Fruit fly (Drosophila melanogaster): ENCODE results near the gene Tim9b.

DNA sequence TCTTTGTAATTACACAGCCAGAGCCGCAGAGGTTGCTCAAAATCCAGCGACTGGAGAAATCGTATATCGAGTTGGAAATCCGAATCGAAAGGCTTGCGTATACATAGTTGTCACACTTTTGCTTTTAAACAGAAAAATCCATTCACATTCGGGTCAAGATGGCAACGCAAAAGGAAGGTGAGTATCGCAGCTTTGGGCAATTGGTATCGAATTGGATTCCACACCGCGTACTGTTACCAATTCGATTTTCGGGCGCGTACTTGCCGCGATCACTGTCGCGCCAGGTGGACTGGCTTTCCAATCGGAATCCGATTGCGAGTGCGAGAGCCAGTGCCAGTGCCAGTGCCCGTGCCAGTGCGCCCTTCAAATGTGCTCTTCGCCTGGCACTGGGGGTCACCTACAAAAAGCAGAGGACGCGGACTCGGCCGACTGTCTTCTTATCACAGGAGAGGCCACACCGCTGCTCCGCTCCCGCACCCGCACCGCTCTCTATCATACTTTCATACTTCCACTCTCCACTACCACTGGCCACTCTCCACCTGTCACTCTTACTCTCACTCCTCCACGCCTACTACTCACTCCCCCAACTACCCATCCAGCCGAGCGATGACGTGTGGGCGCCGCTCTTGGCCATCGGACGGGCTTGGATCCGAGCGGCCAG, 49.2 kb upstream of the Tim9b start:
- TF ChIP-seq psq (optimal IDR thresholded peaks at IDR 0.05) (no peak), CG8478 (optimal IDR thresholded peaks at IDR 0.05) (no peak), pan (optimal IDR thresholded peaks at IDR 0.05) (no peak), usp (GFP tag; optimal IDR thresholded peaks at IDR 0.05) (no peak)

Data from whole organism.